Worm (Caenorhabditis elegans): ENCODE results near the gene C32H11.3.

- TF ChIP-seq ama-1 (optimal IDR thresholded peaks at IDR 0.05) (no peak), pha-4 (tag; optimal IDR thresholded peaks at IDR 0.05) (no peak), hlh-6 (tag; optimal IDR thresholded peaks at IDR 0.05) (no peak), elt-4 (tag; optimal IDR thresholded peaks at IDR 0.05) (no peak), elt-2 (tag; optimal IDR thresholded peaks at IDR 0.05) (no peak), unc-42 (tag; optimal IDR thresholded peaks at IDR 0.05) (no peak), pqm-1 (tag; optimal IDR thresholded peaks at IDR 0.05) (no peak), sox-4 (tag; optimal IDR thresholded peaks at IDR 0.05) (no peak)
These were observed 39.4 kb downstream of the C32H11.3 start, which contains the start of gene F55G11.6 for ce11 chrIV:12957730-12958129.
